Worm (Caenorhabditis elegans) whole organism, midembryonic: ENCODE measurements around the gene F56C3.8.
"Not testable (repeated sequence)": the region's sequence is repeated elsewhere in the genome, so short reads cannot be mapped to it uniquely, and the experiment has no call there.

Experiments
- T22C8.4 ChIP-seq: fragments of 200-800 bp; sonication (Bioruptor generic); IDR thresholded peaks from 2 replicates; pipeline ENCODE4 v1.3.6; 2022; ENCODE audit warnings: missing genetic modification characterization, missing compliant biosample characterization
- cog-1 ChIP-seq: sonication (generic microtip); optimal IDR thresholded peaks from 2 replicates; lab custom pipeline; 2016; ENCODE audit warnings: missing genetic modification characterization, missing compliant biosample characterization
- flt-1 ChIP-seq: fragments of 200-800 bp; sonication (Bioruptor generic); IDR thresholded peaks from 2 replicates; pipeline ENCODE4 v1.3.6; 2022; ENCODE audit warnings: missing genetic modification characterization, missing compliant biosample characterization
- klf-2 ChIP-seq: fragments of 200-800 bp; sonication (Bioruptor generic); conservative IDR thresholded peaks from 2 replicates; pipeline ENCODE4 v1.3.6; 2022; ENCODE audit warnings: missing genetic modification reagents, missing genetic modification characterization, missing compliant biosample characterization
- med-1 ChIP-seq: sonication (generic microtip); optimal IDR thresholded peaks from 2 replicates; lab custom pipeline; 2017; ENCODE audit warnings: missing genetic modification characterization, mild to moderate bottlenecking, missing compliant biosample characterization, antibody characterized with exemption, missing genetic modification reagents; ENCODE audit not compliant: insufficient read depth
- ref-1 ChIP-seq: fragments of 200-800 bp; sonication (Bioruptor generic); conservative IDR thresholded peaks from 2 replicates; pipeline ENCODE4 v1.3.6; 2022; ENCODE audit warnings: missing genetic modification reagents, missing genetic modification characterization, missing compliant biosample characterization
- tab-1 ChIP-seq: fragments of 200-800 bp; sonication (Bioruptor generic); IDR thresholded peaks from 2 replicates; pipeline ENCODE4 v1.3.6; 2022; ENCODE audit warnings: missing genetic modification characterization, missing compliant biosample characterization
- ztf-23 ChIP-seq: fragments of 200-800 bp; sonication (Bioruptor generic); IDR thresholded peaks from 2 replicates; pipeline ENCODE4 v1.3.6; 2022; ENCODE audit warnings: missing genetic modification reagents, missing genetic modification characterization, missing compliant biosample characterization
- ztf-29 ChIP-seq: fragments of 200-800 bp; sonication (Bioruptor generic); IDR thresholded peaks from 2 replicates; pipeline ENCODE4 v1.3.6; 2022; ENCODE audit warnings: missing genetic modification reagents, missing genetic modification characterization, missing compliant biosample characterization

The F56C3.8 gene

DNA sequence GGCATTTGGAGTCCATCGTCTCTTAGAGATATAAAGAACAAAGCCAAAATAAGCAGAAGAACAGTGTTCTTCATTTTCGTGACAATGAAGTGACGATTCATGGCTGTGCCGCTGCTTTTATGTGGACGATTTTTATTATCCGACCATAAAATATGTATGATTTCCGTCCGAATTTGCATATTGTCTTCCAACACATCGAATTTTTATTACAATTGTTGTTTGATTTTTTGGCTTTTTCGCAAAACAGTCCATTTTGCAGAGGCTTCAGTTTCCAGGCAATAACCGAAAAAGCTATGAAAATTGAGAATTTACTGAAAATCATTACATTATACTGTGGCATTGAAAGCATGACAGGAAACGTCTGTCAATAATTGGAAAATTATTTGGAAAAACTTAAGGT is at the start of gene F56C3.8:
F56C3.8 (minus strand) TSS at position 101 of the 400 bp plus-strand sequence.
- TF ChIP-seq T22C8.4 (GFP tag; lab: Robert Waterston, UW): no peak
- TF ChIP-seq med-1 (GFP tag; lab: Kevin White, UChicago): no peak
- no peak for TF ChIP-seq cog-1 (tag; lab: Kevin White, UChicago)
- no peak for TF ChIP-seq ztf-29
- no peak for TF ChIP-seq ztf-23 (GFP tag; lab: Robert Waterston, UW)
- TF ChIP-seq flt-1: no peak
- TF ChIP-seq klf-2 (GFP tag; lab: Robert Waterston, UW): no peak
- TF ChIP-seq ref-1 (GFP tag; lab: Robert Waterston, UW): no peak
- no peak for TF ChIP-seq tab-1 (GFP tag; lab: Robert Waterston, UW)

DNA sequence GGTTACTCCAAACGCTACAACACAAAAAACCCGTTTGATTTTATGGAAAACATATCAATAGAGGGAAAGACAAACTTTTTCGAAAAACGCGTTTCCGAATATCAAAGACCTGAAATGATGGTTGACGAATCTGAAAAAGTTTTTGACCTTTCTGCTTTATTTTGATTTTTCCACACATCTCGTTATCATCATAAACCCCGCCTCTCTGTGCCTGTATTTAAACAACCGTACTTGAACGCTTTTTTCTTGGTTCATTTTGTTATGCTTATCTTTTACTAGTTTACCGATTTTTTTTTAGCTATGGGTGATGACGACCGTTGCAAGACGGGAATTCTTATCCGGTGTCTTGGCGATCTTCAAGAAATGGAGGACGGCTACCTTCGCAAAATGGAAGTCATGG is 46.3 kb upstream of the F56C3.8 start, which contains the start of gene F19G12.1:
F19G12.1 (plus strand) TSS at position 301 of the 400 bp plus-strand sequence.
- not testable (repeated sequence) for TF ChIP-seq klf-2, ref-1, T22C8.4 (GFP tag; lab: Robert Waterston, UW)

DNA sequence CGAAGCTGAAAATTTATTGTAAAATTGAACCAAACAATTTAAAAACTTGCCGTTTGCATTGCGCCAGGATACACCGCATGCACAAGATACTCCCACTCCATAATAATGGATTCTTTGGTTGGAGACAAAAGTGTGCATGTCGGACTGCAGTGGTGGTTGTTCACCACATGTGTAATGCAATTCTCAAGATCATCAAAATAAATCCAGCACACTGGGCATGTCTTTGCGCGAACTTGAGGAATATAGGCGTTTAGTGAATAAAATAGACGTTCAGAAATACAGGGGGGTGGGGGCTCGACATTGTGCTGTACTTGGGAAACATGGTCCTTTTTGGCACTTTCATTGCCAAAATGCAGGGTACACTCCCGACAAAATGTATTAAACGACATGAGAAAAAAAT is 42.0 kb upstream of the F56C3.8 start, which contains the start of gene F19G12.11:
F19G12.11 (minus strand) TSS at position 101 of the 400 bp plus-strand sequence.
- TF ChIP-seq T22C8.4 (GFP tag; lab: Robert Waterston, UW) (no peak), klf-2 (GFP tag; lab: Robert Waterston, UW) (no peak), ztf-29 (no peak), ztf-23 (GFP tag; lab: Robert Waterston, UW) (no peak), med-1 (GFP tag; lab: Kevin White, UChicago) (no peak), flt-1 (no peak), ref-1 (GFP tag; lab: Robert Waterston, UW) (no peak), tab-1 (GFP tag; lab: Robert Waterston, UW) (no peak), cog-1 (tag; lab: Kevin White, UChicago) (no peak)

DNA sequence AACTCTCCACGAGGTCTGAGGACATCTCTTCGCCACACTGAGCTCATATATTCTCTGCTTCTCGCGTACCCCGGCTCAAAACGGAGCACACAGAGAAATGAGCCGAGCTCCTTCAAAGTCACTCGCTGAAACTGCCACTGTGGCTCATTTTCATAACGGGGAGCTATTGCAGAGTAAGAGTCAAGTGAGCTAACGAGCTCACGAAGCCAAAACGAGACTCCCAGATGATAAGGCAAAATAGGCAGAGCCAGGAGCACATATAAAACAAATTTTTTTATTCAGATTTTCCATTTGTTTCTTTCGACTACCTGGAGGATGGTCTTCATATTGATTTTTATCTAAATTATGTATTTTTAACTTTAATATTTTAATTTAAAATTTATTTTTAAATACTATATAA is 40.1 kb upstream of the F56C3.8 start, which contains the start of gene F19G12.3:
F19G12.3 (plus strand) TSS at position 301 of the 400 bp plus-strand sequence.
- no peak for TF ChIP-seq flt-1
- TF ChIP-seq cog-1 (tag; lab: Kevin White, UChicago): no peak
- no peak for TF ChIP-seq T22C8.4 (GFP tag; lab: Robert Waterston, UW)
- no peak for TF ChIP-seq ztf-23 (GFP tag; lab: Robert Waterston, UW)
- TF ChIP-seq ztf-29: no peak
- TF ChIP-seq tab-1 (GFP tag; lab: Robert Waterston, UW): no peak

DNA sequence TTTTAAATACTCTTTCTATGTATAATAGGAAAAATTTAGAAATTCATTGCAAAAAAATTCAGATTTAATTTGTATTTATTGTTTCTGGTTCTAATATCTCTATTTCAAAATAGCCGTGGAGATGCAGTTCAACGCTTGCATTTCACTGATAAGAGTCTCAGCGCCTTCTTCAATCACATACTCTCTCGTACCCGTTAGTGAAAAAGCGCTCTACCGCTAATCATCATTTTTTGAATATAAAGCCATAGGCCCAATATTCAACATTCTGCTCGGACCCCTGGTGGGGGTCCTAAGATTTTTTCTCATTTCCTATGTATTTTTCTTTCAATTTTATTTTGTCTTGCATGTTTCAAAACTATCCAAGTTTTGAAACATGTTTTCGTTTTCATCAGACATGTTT is 36.1 kb upstream of the F56C3.8 start:
- TF ChIP-seq T22C8.4 (GFP tag; lab: Robert Waterston, UW): no peak
- TF ChIP-seq cog-1 (tag; lab: Kevin White, UChicago): no peak
- TF ChIP-seq tab-1 (GFP tag; lab: Robert Waterston, UW): no peak
- TF ChIP-seq med-1 (GFP tag; lab: Kevin White, UChicago): no peak
- TF ChIP-seq ref-1 (GFP tag; lab: Robert Waterston, UW): no peak
- no peak for TF ChIP-seq flt-1
- no peak for TF ChIP-seq ztf-23 (GFP tag; lab: Robert Waterston, UW)
- TF ChIP-seq klf-2 (GFP tag; lab: Robert Waterston, UW): no peak
- TF ChIP-seq ztf-29: no peak

DNA sequence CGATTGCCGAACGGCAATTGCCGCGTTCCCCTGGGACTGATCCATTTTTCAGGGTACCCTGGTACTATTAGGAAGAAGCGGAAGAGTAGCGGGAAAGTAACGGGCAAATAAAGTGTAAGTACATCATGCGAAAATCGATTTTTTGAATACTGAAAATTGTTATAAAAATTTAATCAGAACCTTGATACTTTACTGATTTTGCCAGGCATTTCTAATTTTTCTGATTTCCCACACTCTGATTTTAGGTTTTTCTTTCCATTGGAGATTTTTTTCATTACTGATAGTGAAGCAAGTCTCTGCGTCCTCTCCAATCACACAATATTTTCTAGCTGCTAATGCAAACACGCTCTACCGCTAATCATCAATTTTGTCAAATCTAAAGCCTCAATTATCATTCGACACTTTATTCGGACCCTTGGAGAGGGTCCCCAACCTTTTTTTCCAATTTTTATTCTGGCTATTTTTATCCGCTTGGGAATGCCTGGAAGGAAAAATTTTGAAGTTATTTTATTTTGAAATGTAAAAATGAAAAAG is 34.8 kb upstream of the F56C3.8 start, which contains the start of gene F19G12.9:
F19G12.9 (plus strand) TSS at position 51 of the 534 bp plus-strand sequence.
- TF ChIP-seq med-1 (GFP tag; lab: Kevin White, UChicago) (no peak), klf-2 (GFP tag; lab: Robert Waterston, UW) (no peak), T22C8.4 (GFP tag; lab: Robert Waterston, UW) (no peak), tab-1 (GFP tag; lab: Robert Waterston, UW) (no peak), cog-1 (tag; lab: Kevin White, UChicago) (no peak), ztf-23 (GFP tag; lab: Robert Waterston, UW) (no peak), ztf-29 (no peak), flt-1 (no peak), ref-1 (GFP tag; lab: Robert Waterston, UW) (no peak)

DNA sequence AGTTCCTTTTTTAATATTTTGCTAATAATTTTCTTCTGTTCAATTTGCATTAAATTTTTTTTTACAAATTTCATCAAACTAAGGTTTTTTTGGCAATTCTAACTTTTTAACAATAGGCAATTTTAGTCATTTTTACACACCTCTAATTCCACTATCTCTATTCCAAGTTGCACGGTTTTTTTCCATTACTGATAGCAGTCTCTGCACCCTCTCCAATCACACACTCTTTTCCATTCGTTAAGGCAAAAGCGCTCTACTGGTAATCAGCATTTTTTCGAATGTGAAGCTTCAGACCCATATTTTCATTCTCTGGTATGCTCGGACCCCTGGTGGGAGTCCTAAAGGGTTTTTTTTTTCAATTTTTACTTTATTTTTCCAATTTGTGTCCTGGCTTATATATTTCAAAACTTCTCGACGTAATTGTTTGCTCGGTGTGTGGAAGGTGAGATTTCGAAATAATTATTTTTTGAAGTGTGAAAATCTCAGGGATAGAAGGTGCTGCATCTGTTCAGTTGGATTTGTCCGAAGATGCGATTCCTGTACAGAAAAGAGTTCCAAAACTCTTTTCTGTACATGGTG is 32.4 kb upstream of the F56C3.8 start, which contains the start of the genes F19G12.4 and F19G12.8:
F19G12.4 (plus strand) TSS at position 529 of the 579 bp plus-strand sequence.
F19G12.8 (plus strand) TSS at position 545 of the 579 bp plus-strand sequence.
- TF ChIP-seq klf-2 (GFP tag; lab: Robert Waterston, UW) (no peak), med-1 (GFP tag; lab: Kevin White, UChicago) (no peak), T22C8.4 (GFP tag; lab: Robert Waterston, UW) (no peak), cog-1 (tag; lab: Kevin White, UChicago) (no peak), flt-1 (no peak), ref-1 (GFP tag; lab: Robert Waterston, UW) (no peak), ztf-23 (GFP tag; lab: Robert Waterston, UW) (no peak), tab-1 (GFP tag; lab: Robert Waterston, UW) (no peak), ztf-29 (no peak)

DNA sequence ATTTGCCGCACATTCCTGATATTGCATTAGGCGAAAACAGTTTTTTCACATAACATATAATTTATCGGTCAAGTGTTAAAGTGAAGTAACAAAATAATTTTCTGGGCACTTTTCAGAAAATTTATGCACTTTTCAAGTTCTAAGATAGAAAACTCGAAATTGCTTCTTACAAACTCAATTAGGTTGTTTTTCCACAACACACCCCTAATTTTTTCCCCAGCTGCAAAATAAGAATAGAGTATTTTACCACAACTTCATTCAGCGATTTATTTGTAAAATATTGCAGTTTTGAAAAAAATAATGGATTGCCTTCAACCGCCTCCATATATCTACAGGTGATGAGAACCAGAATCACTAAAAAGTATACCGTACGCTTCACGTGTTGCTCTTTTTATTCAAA is 28.4 kb upstream of the F56C3.8 start, which contains the start of gene srh-19:
srh-19 (plus strand) TSS at position 301 of the 400 bp plus-strand sequence.
- TF ChIP-seq ztf-29: no peak
- TF ChIP-seq ztf-23 (GFP tag; lab: Robert Waterston, UW): no peak
- TF ChIP-seq klf-2 (GFP tag; lab: Robert Waterston, UW): no peak
- TF ChIP-seq cog-1 (tag; lab: Kevin White, UChicago): no peak
- no peak for TF ChIP-seq T22C8.4 (GFP tag; lab: Robert Waterston, UW)
- TF ChIP-seq ref-1 (GFP tag; lab: Robert Waterston, UW): no peak
- TF ChIP-seq med-1 (GFP tag; lab: Kevin White, UChicago): no peak
- TF ChIP-seq flt-1: no peak
- no peak for TF ChIP-seq tab-1 (GFP tag; lab: Robert Waterston, UW)

DNA sequence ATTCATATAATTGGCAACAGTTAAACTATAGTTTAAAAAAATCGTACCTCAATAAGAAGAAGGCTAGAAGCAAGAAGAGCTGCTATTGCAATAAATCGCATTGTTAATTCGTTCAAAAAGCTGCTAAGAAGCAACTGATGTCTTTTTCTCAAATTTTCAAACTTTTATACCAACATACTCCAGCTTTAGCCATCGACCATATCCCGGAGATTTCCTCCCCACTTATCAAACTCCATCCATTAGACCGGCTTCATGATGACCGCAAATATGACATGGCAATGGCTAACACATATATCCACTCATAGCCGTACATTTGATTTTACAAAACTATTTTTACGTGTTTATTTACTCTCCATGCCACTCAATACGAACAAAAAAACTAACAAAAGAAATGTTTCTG is 26.1 kb upstream of the F56C3.8 start, which contains the start of gene abu-2:
abu-2 (minus strand) TSS at position 101 of the 400 bp plus-strand sequence.
- TF ChIP-seq ztf-29: no peak
- no peak for TF ChIP-seq klf-2 (GFP tag; lab: Robert Waterston, UW)
- no peak for TF ChIP-seq flt-1
- TF ChIP-seq ztf-23 (GFP tag; lab: Robert Waterston, UW): no peak
- no peak for TF ChIP-seq ref-1 (GFP tag; lab: Robert Waterston, UW)
- TF ChIP-seq cog-1 (tag; lab: Kevin White, UChicago): no peak
- no peak for TF ChIP-seq med-1 (GFP tag; lab: Kevin White, UChicago)
- TF ChIP-seq tab-1 (GFP tag; lab: Robert Waterston, UW): no peak
- no peak for TF ChIP-seq T22C8.4 (GFP tag; lab: Robert Waterston, UW)
